Worm (Caenorhabditis elegans): ENCODE measurements around the gene F40F8.12.

F40F8.12 gene

ce11 chrII:11153800-11154199 is 24.2 kb downstream of the F40F8.12 start (continued):
- TF ChIP-seq efl-1 (GFP tag; optimal IDR thresholded peaks at IDR 0.05) = no peak
- TF ChIP-seq B0035.1 (tag; optimal IDR thresholded peaks at IDR 0.05) = no peak
- TF ChIP-seq nfya-1 (tag; optimal IDR thresholded peaks at IDR 0.05; ENCODE audit: borderline replicate concordance, insufficient read depth) = no peak
- TF ChIP-seq lin-40 (tag; optimal IDR thresholded peaks at IDR 0.05) = no peak
- no peak for TF ChIP-seq F49E8.2 (tag; optimal IDR thresholded peaks at IDR 0.05; ENCODE audit: insufficient read depth)
- TF ChIP-seq egl-18 (GFP tag; IDR thresholded peaks at IDR 0.05) = no peak
- TF ChIP-seq sptf-2 (GFP tag; optimal IDR thresholded peaks at IDR 0.05) = no peak
- no peak for TF ChIP-seq dpl-1 (GFP tag; optimal IDR thresholded peaks at IDR 0.05)

- TF ChIP-seq ceh-79 (tag; optimal IDR thresholded peaks at IDR 0.05) = no peak
- TF ChIP-seq ztf-22 (GFP tag; optimal IDR thresholded peaks at IDR 0.05) = no peak
- no peak for TF ChIP-seq nhr-80 (tag; optimal IDR thresholded peaks at IDR 0.05)
- TF ChIP-seq die-1 (tag; optimal IDR thresholded peaks at IDR 0.05) = no peak
- no peak for TF ChIP-seq fkh-3 (tag; optimal IDR thresholded peaks at IDR 0.05)
- no peak for TF ChIP-seq dpl-1 (GFP tag; optimal IDR thresholded peaks at IDR 0.05)
- TF ChIP-seq rcor-1 (GFP tag; IDR thresholded peaks at IDR 0.05) = no peak
- TF ChIP-seq sptf-2 (GFP tag; optimal IDR thresholded peaks at IDR 0.05) = no peak
- TF ChIP-seq madf-8 (GFP tag; conservative IDR thresholded peaks at IDR 0.05) = no peak
- TF ChIP-seq C06A6.2 (GFP tag; conservative IDR thresholded peaks at IDR 0.05) = no peak
- TF ChIP-seq chd-7 (tag; optimal IDR thresholded peaks at IDR 0.05) = no peak
- TF ChIP-seq sdz-38 (tag; optimal IDR thresholded peaks at IDR 0.05) = no peak
- no peak for TF ChIP-seq B0019.2 (GFP tag; conservative IDR thresholded peaks at IDR 0.05)
- TF ChIP-seq T26A5.8 (tag; optimal IDR thresholded peaks at IDR 0.05) = no peak
- no peak for TF ChIP-seq snpc-4 (GFP tag; optimal IDR thresholded peaks at IDR 0.05)
- TF ChIP-seq snpc-4 (tag; optimal IDR thresholded peaks at IDR 0.05) = no peak
- TF ChIP-seq let-607 (tag; optimal IDR thresholded peaks at IDR 0.05) = no peak
- TF ChIP-seq lag-1 (GFP tag; IDR thresholded peaks at IDR 0.05) = no peak
- no peak for TF ChIP-seq hsf-1 (GFP tag; IDR thresholded peaks at IDR 0.05)
- no peak for TF ChIP-seq ccch-3 (GFP tag; optimal IDR thresholded peaks at IDR 0.05)
- TF ChIP-seq F39B2.1 (GFP tag; IDR thresholded peaks at IDR 0.05) = no peak
Observed at ce11 chrII:11154957-11155356, 25.3 kb downstream of the F40F8.12 start.

- TF ChIP-seq ZK185.1 (tag; optimal IDR thresholded peaks at IDR 0.05; ENCODE audit: poor library complexity, severe bottlenecking) = no peak
- no peak for TF ChIP-seq hmg-1.2 (GFP tag; IDR thresholded peaks at IDR 0.05)
- TF ChIP-seq F57C9.4 (tag; optimal IDR thresholded peaks at IDR 0.05) = no peak
- TF ChIP-seq T26A5.8 (tag; optimal IDR thresholded peaks at IDR 0.05) = no peak
- TF ChIP-seq dox-1 (GFP tag; IDR thresholded peaks at IDR 0.05) = no peak
- TF ChIP-seq F37B4.10 (GFP tag; IDR thresholded peaks at IDR 0.05) = no peak
- TF ChIP-seq aptf-3 (GFP tag; IDR thresholded peaks at IDR 0.05) = no peak
- TF ChIP-seq unc-130 (GFP tag; optimal IDR thresholded peaks at IDR 0.05) = no peak
- TF ChIP-seq B0019.2 (GFP tag; conservative IDR thresholded peaks at IDR 0.05) = no peak
- no peak for TF ChIP-seq ztf-22 (GFP tag; optimal IDR thresholded peaks at IDR 0.05)
- TF ChIP-seq dpl-1 (GFP tag; optimal IDR thresholded peaks at IDR 0.05) = no peak
- TF ChIP-seq mcd-1 (GFP tag; IDR thresholded peaks at IDR 0.05) = no peak
- TF ChIP-seq ztf-25 (GFP tag; IDR thresholded peaks at IDR 0.05) = no peak
- TF ChIP-seq madf-10 (tag; optimal IDR thresholded peaks at IDR 0.05) = no peak
- no peak for TF ChIP-seq F10E7.11 (tag; optimal IDR thresholded peaks at IDR 0.05)
Observed at ce11 chrII:11155400-11155799, 25.8 kb downstream of the F40F8.12 start.
